Worm (Caenorhabditis elegans) whole organism, young adult: ENCODE results near the gene unc-80.

ENCODE experiments used
- B0336.3 ChIP-seq: fragments of 200-800 bp; sonication (Bioruptor generic); IDR thresholded peaks from 2 replicates; pipeline ENCODE4 v1.3.6; 2022; ENCODE audit warnings: missing genetic modification characterization, missing compliant biosample characterization
- C06A6.2 ChIP-seq: fragments of 200-800 bp; sonication (Bioruptor generic); conservative IDR thresholded peaks from 2 replicates; pipeline ENCODE4 v1.3.6; 2022; ENCODE audit warnings: missing genetic modification characterization, missing compliant biosample characterization
- F22D6.2 ChIP-seq: sonication (generic microtip); optimal IDR thresholded peaks from 2 replicates; lab custom pipeline; 2016; ENCODE audit warnings: mild to moderate bottlenecking, missing genetic modification characterization, missing compliant biosample characterization
- F37B4.10 ChIP-seq: fragments of 200-800 bp; sonication (Bioruptor generic); IDR thresholded peaks from 2 replicates; pipeline ENCODE4 v1.3.6; 2022; ENCODE audit warnings: missing genetic modification characterization, missing compliant biosample characterization
- F49E8.2 ChIP-seq: sonication (generic microtip); optimal IDR thresholded peaks from 3 replicates; lab custom pipeline; 2017; ENCODE audit warnings: missing genetic modification characterization, mild to moderate bottlenecking, missing compliant biosample characterization, antibody characterized with exemption, moderate library complexity; ENCODE audit not compliant: insufficient read depth
- F52B5.7 ChIP-seq: sonication (generic microtip); optimal IDR thresholded peaks from 2 replicates; lab custom pipeline; 2016; ENCODE audit warnings: mild to moderate bottlenecking, missing genetic modification characterization, missing compliant biosample characterization
- F55B11.4 ChIP-seq: sonication (generic microtip); optimal IDR thresholded peaks from 2 replicates; lab custom pipeline; 2016; ENCODE audit warnings: missing compliant biosample characterization, missing genetic modification characterization, borderline replicate concordance; ENCODE audit not compliant: insufficient read depth
- K12H6.12 ChIP-seq: fragments of 200-800 bp; sonication (Bioruptor generic); optimal IDR thresholded peaks from 2 replicates; lab custom pipeline; 2018; ENCODE audit warnings: mild to moderate bottlenecking, missing genetic modification characterization, missing compliant biosample characterization
- T07F8.4 ChIP-seq: sonication (generic microtip); optimal IDR thresholded peaks from 2 replicates; lab custom pipeline; 2016; ENCODE audit warnings: mild to moderate bottlenecking, missing genetic modification characterization, moderate library complexity, missing compliant biosample characterization
- T26A5.8 ChIP-seq: sonication (generic microtip); optimal IDR thresholded peaks from 2 replicates; lab custom pipeline; 2016; ENCODE audit warnings: missing genetic modification characterization, missing compliant biosample characterization
- ZK185.1 ChIP-seq: sonication (generic microtip); optimal IDR thresholded peaks from 2 replicates; lab custom pipeline; 2016; ENCODE audit warnings: mild to moderate bottlenecking, missing genetic modification characterization, missing compliant biosample characterization; ENCODE audit not compliant: poor library complexity, severe bottlenecking
- akir-1 ChIP-seq: fragments of 200-800 bp; sonication (Bioruptor generic); optimal IDR thresholded peaks from 2 replicates; lab custom pipeline; 2018; ENCODE audit warnings: mild to moderate bottlenecking, missing genetic modification characterization, moderate library complexity, missing compliant biosample characterization
- aptf-3 ChIP-seq: fragments of 200-800 bp; sonication (Bioruptor generic); IDR thresholded peaks from 2 replicates; pipeline ENCODE4 v1.3.6; 2022; ENCODE audit warnings: missing genetic modification characterization, missing compliant biosample characterization
- attf-5 ChIP-seq: fragments of 200-800 bp; sonication (Bioruptor generic); optimal IDR thresholded peaks from 2 replicates; lab custom pipeline; 2018; ENCODE audit warnings: mild to moderate bottlenecking, missing genetic modification characterization, missing compliant biosample characterization
- bed-2 ChIP-seq: fragments of 200-800 bp; sonication (Bioruptor generic); IDR thresholded peaks from 2 replicates; pipeline ENCODE4 v1.3.6; 2022; ENCODE audit warnings: missing genetic modification reagents, missing genetic modification characterization, missing compliant biosample characterization
- cebp-1 ChIP-seq, 2 experiments: fragments of 200-800 bp in 1 of 2; sonication (Bioruptor generic) in 1 of 2; sonication (generic microtip) in 1 of 2; IDR thresholded peaks in 1 of 2; optimal IDR thresholded peaks in 1 of 2; 2 replicates each; pipeline versions ENCODE4 v1.3.6 to Lab custom; 2017 to 2022; ENCODE audit warnings: missing compliant biosample characterization in 2 of 2, missing genetic modification characterization in 2 of 2, mild to moderate bottlenecking in 1 of 2, missing genetic modification reagents in 1 of 2, moderate library complexity in 1 of 2
- ceh-27 ChIP-seq: fragments of 200-800 bp; sonication (Bioruptor generic); optimal IDR thresholded peaks from 2 replicates; lab custom pipeline; 2018; ENCODE audit warnings: mild to moderate bottlenecking, missing genetic modification characterization, moderate library complexity, missing compliant biosample characterization
- ceh-91 ChIP-seq: fragments of 200-800 bp; sonication (Bioruptor generic); IDR thresholded peaks from 2 replicates; pipeline ENCODE4 v1.3.6; 2022; ENCODE audit warnings: missing genetic modification reagents, missing genetic modification characterization, missing compliant biosample characterization
- dox-1 ChIP-seq: fragments of 200-800 bp; sonication (Bioruptor generic); IDR thresholded peaks from 2 replicates; pipeline ENCODE4 v1.3.6; 2022; ENCODE audit warnings: missing genetic modification reagents, missing genetic modification characterization, missing compliant biosample characterization
- egrh-3 ChIP-seq: fragments of 200-800 bp; sonication (Bioruptor generic); IDR thresholded peaks from 2 replicates; pipeline ENCODE4 v1.3.6; 2022; ENCODE audit warnings: missing genetic modification reagents, missing genetic modification characterization, missing compliant biosample characterization
- ets-4 ChIP-seq: fragments of 200-800 bp; sonication (Bioruptor generic); optimal IDR thresholded peaks from 2 replicates; lab custom pipeline; 2018; ENCODE audit warnings: mild to moderate bottlenecking, missing genetic modification characterization, missing compliant biosample characterization
- him-1 ChIP-seq: sonication (generic microtip); optimal IDR thresholded peaks from 2 replicates; lab custom pipeline; 2016; ENCODE audit warnings: missing genotype, missing genetic modification reagents, missing genetic modification characterization, missing compliant biosample characterization
- hmg-1.2 ChIP-seq: fragments of 200-800 bp; sonication (Bioruptor generic); IDR thresholded peaks from 2 replicates; pipeline ENCODE4 v1.3.6; 2022; ENCODE audit warnings: missing genetic modification reagents, missing genetic modification characterization, missing compliant biosample characterization
- hrde-1 ChIP-seq: sonication (generic microtip); optimal IDR thresholded peaks from 2 replicates; lab custom pipeline; 2016; ENCODE audit warnings: missing genetic modification characterization, mild to moderate bottlenecking, missing compliant biosample characterization, moderate library complexity, missing genotype, missing genetic modification reagents, borderline replicate concordance
- lag-1 ChIP-seq: fragments of 200-800 bp; sonication (Bioruptor generic); IDR thresholded peaks from 2 replicates; pipeline ENCODE4 v1.3.6; 2022; ENCODE audit warnings: missing genetic modification reagents, missing genetic modification characterization, missing compliant biosample characterization
- let-607 ChIP-seq, 2 experiments: fragments of 200-800 bp in 1 of 2; sonication (Bioruptor generic) in 1 of 2; sonication (generic microtip) in 1 of 2; optimal IDR thresholded peaks; 2 replicates each; lab custom pipeline; 2016 to 2018; ENCODE audit warnings: mild to moderate bottlenecking in 2 of 2, missing compliant biosample characterization in 2 of 2, missing genetic modification characterization in 2 of 2, moderate library complexity in 2 of 2, missing genotype in 1 of 2
- lin-26 ChIP-seq: fragments of 200-800 bp; sonication (Bioruptor generic); IDR thresholded peaks from 2 replicates; pipeline ENCODE4 v1.3.6; 2022; ENCODE audit warnings: missing genetic modification reagents, missing genetic modification characterization, missing compliant biosample characterization
- lin-35 ChIP-seq, 3 experiments: fragments of 150-350 bp in 2 of 3; sonication (generic microtip) in 1 of 3; optimal IDR thresholded peaks; 2 replicates each; lab custom pipeline; 2014 to 2018; ENCODE audit warnings: missing biosample characterization in 3 of 3, missing genetic modification characterization in 3 of 3, missing genetic modification reagents in 3 of 3
- lin-40 ChIP-seq: sonication (generic microtip); optimal IDR thresholded peaks from 2 replicates; lab custom pipeline; 2016; ENCODE audit warnings: missing genetic modification characterization, mild to moderate bottlenecking, missing compliant biosample characterization, missing genotype, missing genetic modification reagents
- lsl-1 ChIP-seq: fragments of 200-800 bp; sonication (Bioruptor generic); optimal IDR thresholded peaks from 2 replicates; lab custom pipeline; 2018; ENCODE audit warnings: mild to moderate bottlenecking, missing genetic modification characterization, moderate library complexity, missing compliant biosample characterization
- madf-6 ChIP-seq: fragments of 200-800 bp; sonication (Bioruptor generic); IDR thresholded peaks from 2 replicates; pipeline ENCODE4 v1.3.6; 2022; ENCODE audit warnings: missing genetic modification reagents, missing genetic modification characterization, missing compliant biosample characterization
- mxl-1 ChIP-seq: sonication (generic microtip); optimal IDR thresholded peaks from 2 replicates; lab custom pipeline; 2016; ENCODE audit warnings: missing genetic modification characterization, missing compliant biosample characterization
- nfya-2 ChIP-seq: fragments of 200-800 bp; sonication (Bioruptor generic); IDR thresholded peaks from 2 replicates; pipeline ENCODE4 v1.3.6; 2022; ENCODE audit warnings: missing genetic modification reagents, missing genetic modification characterization, missing compliant biosample characterization
- nfyb-1 ChIP-seq: fragments of 200-800 bp; sonication (Bioruptor generic); IDR thresholded peaks from 2 replicates; pipeline ENCODE4 v1.3.6; 2022; ENCODE audit warnings: missing genetic modification reagents, missing genetic modification characterization, missing compliant biosample characterization
- nhr-80 ChIP-seq: sonication (generic microtip); optimal IDR thresholded peaks from 2 replicates; lab custom pipeline; 2016; ENCODE audit warnings: missing genetic modification characterization, missing compliant biosample characterization
- pha-4 ChIP-seq: fragments of 150-350 bp; sonication (generic microtip); optimal IDR thresholded peaks from 2 replicates; lab custom pipeline; 2014; ENCODE audit warnings: missing biosample characterization, missing genetic modification reagents, missing genetic modification characterization
- repo-1 ChIP-seq: sonication (generic microtip); optimal IDR thresholded peaks from 2 replicates; lab custom pipeline; 2017; ENCODE audit warnings: mild to moderate bottlenecking, missing genetic modification characterization, missing compliant biosample characterization
- snpc-1.1 ChIP-seq: sonication (generic microtip); optimal IDR thresholded peaks from 2 replicates; lab custom pipeline; 2017; ENCODE audit warnings: missing genetic modification characterization, mild to moderate bottlenecking, missing compliant biosample characterization, antibody characterized with exemption, moderate library complexity, missing genotype, missing genetic modification reagents; ENCODE audit not compliant: insufficient read depth
- snpc-4 ChIP-seq, 5 experiments: fragments of 150-350 bp in 1 of 5; sonication (generic microtip) in 4 of 5; optimal IDR thresholded peaks; 2 replicates each; lab custom pipeline; 2014 to 2018; ENCODE audit warnings: missing genetic modification characterization in 5 of 5, missing biosample characterization in 3 of 5, antibody characterized with exemption in 2 of 5, mild to moderate bottlenecking in 2 of 5, missing compliant biosample characterization in 2 of 5, missing genotype in 2 of 5, moderate library complexity in 2 of 5, missing genetic modification reagents in 1 of 5
- tbx-9 ChIP-seq: sonication (generic microtip); optimal IDR thresholded peaks from 2 replicates; lab custom pipeline; 2016; ENCODE audit warnings: borderline replicate concordance, missing genetic modification characterization, inconsistent platforms, missing compliant biosample characterization
- unc-130 ChIP-seq: sonication (generic microtip); optimal IDR thresholded peaks from 2 replicates; lab custom pipeline; 2016; ENCODE audit warnings: missing genetic modification reagents, missing genetic modification characterization, missing compliant biosample characterization
- ztf-18 ChIP-seq: sonication (generic microtip); optimal IDR thresholded peaks from 2 replicates; lab custom pipeline; 2016; ENCODE audit warnings: missing genotype, mild to moderate bottlenecking, missing genetic modification characterization, missing compliant biosample characterization

The unc-80 gene

DNA sequence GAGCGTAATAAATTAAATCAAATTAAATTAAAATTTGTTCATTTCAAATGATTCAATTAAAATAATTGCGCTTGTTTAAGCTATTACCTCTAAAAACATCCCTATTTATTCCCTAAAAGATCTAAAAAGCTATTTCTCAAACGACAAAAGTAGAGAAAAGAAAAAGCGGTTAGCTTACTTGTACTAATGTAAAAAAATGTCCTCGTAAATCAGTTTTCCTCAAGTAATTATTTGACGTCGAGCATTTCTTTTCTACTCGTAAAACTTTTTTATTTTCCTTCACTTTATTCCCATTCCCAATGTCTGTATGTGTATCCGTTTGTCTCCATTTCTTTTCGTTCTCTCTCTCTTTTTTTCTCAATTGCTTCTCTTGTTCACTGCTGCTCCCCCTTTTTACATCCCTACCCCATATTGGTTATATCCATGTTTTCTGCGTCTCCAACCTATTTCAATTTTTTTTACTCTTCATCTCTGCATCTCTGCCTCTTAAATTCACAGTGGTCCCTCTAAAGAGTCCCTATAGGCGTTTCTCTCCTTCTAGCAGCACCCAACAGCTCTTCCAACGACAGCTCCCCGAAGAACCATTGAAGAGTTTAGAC is at the start of gene unc-80:
Gene unc-80 (plus strand): TSS at position 533 of the 599 bp plus-strand sequence.
- TF ChIP-seq lin-35 (GFP tag; optimal IDR thresholded peaks at IDR 0.05; lab: Kevin White, UChicago) (peak in 1 of 3 experiments; percentile 44), hmg-1.2 (GFP tag; lab: Robert Waterston, UW) (peak; percentile 58; the same call in 1 of the 2 replicates), mxl-1 (tag; lab: Kevin White, UChicago) (no peak), hrde-1 (tag; lab: Kevin White, UChicago) (no peak), ztf-18 (tag; lab: Kevin White, UChicago) (no peak), T26A5.8 (tag; lab: Kevin White, UChicago) (no peak), aptf-3 (GFP tag; lab: Robert Waterston, UW) (no peak), F55B11.4 (tag; lab: Kevin White, UChicago) (no peak), K12H6.12 (tag; lab: Kevin White, UChicago) (peak; percentile 47)

DNA sequence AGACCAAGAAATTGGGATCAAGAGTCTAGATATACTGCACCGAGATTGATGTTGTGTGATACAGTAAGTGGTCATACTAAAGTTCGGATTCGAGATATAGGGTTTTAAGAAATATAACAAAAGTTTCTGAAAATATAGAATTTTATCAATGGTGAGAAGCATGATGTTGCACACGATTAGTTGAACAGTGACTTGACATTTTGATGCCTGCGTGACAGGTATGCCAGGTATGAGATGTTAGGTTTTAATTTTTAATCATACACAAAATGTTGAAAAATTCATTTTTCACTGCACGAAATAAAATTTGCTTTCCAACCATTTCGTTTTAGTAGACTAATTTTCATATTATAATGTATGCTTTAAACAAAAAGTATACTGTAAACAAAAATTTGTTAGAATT is 49.0 kb upstream of the unc-80 start:
- TF ChIP-seq let-607 (tag; optimal IDR thresholded peaks at IDR 0.05; lab: Kevin White, UChicago) (peak; percentile 70 to 89), nhr-80 (tag; lab: Kevin White, UChicago) (peak; percentile 29), akir-1 (no peak), lag-1 (GFP tag; lab: Robert Waterston, UW) (no peak)

DNA sequence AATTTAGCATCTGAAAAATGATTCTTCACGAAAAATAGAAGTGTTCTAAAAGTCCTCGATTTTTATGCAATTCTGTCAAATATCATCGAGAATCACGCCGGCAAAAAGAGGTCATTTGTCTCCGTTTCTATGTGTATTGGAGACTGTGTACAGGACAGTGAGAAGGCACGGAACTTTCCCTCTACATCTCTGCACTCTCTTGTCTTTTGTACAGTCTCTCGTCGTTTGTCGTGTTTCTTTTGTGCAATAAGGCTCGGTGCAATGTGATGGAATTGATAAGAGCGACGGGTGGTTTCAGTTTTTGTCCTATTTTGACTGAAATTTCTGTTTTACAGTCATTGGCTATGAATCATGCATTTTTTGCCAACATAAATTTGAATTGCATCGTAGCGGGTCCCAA is 47.5 kb upstream of the unc-80 start:
- TF ChIP-seq T07F8.4 (no peak), nfyb-1 (GFP tag; lab: Robert Waterston, UW) (no peak), ets-4 (GFP tag; lab: Kevin White, UChicago) (peak; percentile 7), dox-1 (GFP tag; lab: Robert Waterston, UW) (peak; percentile 78), unc-130 (GFP tag; lab: Kevin White, UChicago) (no peak), lin-40 (tag; lab: Kevin White, UChicago) (no peak), lsl-1 (no peak), tbx-9 (tag; lab: Kevin White, UChicago) (no peak), him-1 (tag; lab: Kevin White, UChicago) (no peak), nhr-80 (tag; lab: Kevin White, UChicago) (peak; percentile 97), cebp-1 (GFP tag; IDR thresholded peaks at IDR 0.05; lab: Robert Waterston, UW) (no peak), cebp-1 (tag; optimal IDR thresholded peaks at IDR 0.05; lab: Kevin White, UChicago) (peak; percentile 46), bed-2 (GFP tag; lab: Robert Waterston, UW) (no peak), repo-1 (tag; lab: Kevin White, UChicago) (no peak), nfya-2 (GFP tag; lab: Robert Waterston, UW) (no peak), lin-26 (no peak), snpc-4 (GFP tag; optimal IDR thresholded peaks at IDR 0.05; lab: Kevin White, UChicago) (no peak), snpc-4 (tag; optimal IDR thresholded peaks at IDR 0.05; lab: Kevin White, UChicago) (peak in 1 of 4 experiments; percentile 13), hmg-1.2 (GFP tag; lab: Robert Waterston, UW) (peak; percentile 84), F52B5.7 (tag; lab: Kevin White, UChicago) (no peak), madf-6 (no peak), lag-1 (GFP tag; lab: Robert Waterston, UW) (no peak), B0336.3 (GFP tag; lab: Robert Waterston, UW) (no peak), F49E8.2 (tag; lab: Kevin White, UChicago) (no peak), ceh-27 (GFP tag; lab: Kevin White, UChicago) (no peak), F37B4.10 (GFP tag; lab: Robert Waterston, UW) (no peak), attf-5 (GFP tag; lab: Kevin White, UChicago) (peak; percentile 57), egrh-3 (GFP tag; lab: Robert Waterston, UW) (no peak), snpc-1.1 (tag; lab: Kevin White, UChicago) (no peak), pha-4 (tag; lab: Kevin White, UChicago) (peak; percentile 2), F22D6.2 (tag; lab: Kevin White, UChicago) (no peak), ZK185.1 (tag; lab: Kevin White, UChicago) (peak; percentile 17), C06A6.2 (no peak), ceh-91 (GFP tag; lab: Robert Waterston, UW) (no peak)
